Worm (Caenorhabditis elegans) whole organism, late embryonic: Measurements from ENCODE around the gene C06A8.8.

Experiments used
- ceh-45 ChIP-seq: fragments of 200-800 bp; sonication (Bioruptor generic); IDR thresholded peaks from 2 replicates; pipeline ENCODE4 v1.3.6; 2022; ENCODE audit warnings: missing genetic modification reagents, missing genetic modification characterization, missing compliant biosample characterization
- ets-4 ChIP-seq: sonication (generic microtip); optimal IDR thresholded peaks from 2 replicates; lab custom pipeline; 2016; ENCODE audit warnings: missing genetic modification characterization, missing compliant biosample characterization
- nhr-232 ChIP-seq: sonication (generic microtip); optimal IDR thresholded peaks from 2 replicates; lab custom pipeline; 2016; ENCODE audit warnings: missing genetic modification characterization, missing compliant biosample characterization
- ttx-3 ChIP-seq: sonication (generic microtip); optimal IDR thresholded peaks from 2 replicates; lab custom pipeline; 2016; ENCODE audit warnings: missing genetic modification reagents, missing genetic modification characterization, missing compliant biosample characterization

- TF ChIP-seq nhr-232: no peak
- TF ChIP-seq ceh-45 (GFP tag; lab: Robert Waterston, UW): no peak
- no peak for TF ChIP-seq ets-4 (tag; lab: Kevin White, UChicago)
- no peak for TF ChIP-seq ttx-3 (tag; lab: Kevin White, UChicago)
Measured at ce11 chrII:7720479-7720878, 51.3 kb downstream of the C06A8.8 start.
